Worm (Caenorhabditis elegans): ENCODE data around the gene F13B6.2.

ce11 chrIV:7500924-7501323 lies 40.8 kb upstream of the F13B6.2 start:
- TF ChIP-seq pha-4 (tag; optimal IDR thresholded peaks at IDR 0.05) (no peak), nhr-12 (tag; optimal IDR thresholded peaks at IDR 0.05) (no peak), aly-2 (tag; optimal IDR thresholded peaks at IDR 0.05) (no peak), fos-1 (tag; optimal IDR thresholded peaks at IDR 0.05) (no peak), ceh-82 (tag; optimal IDR thresholded peaks at IDR 0.05) (no peak)
